Fruit fly (Drosophila melanogaster) Kc167 (cell line): Measurements from ENCODE around the gene CG7017.

ENCODE experiments used
- h ChIP-seq: fragments of >200 bp; optimal IDR thresholded peaks from 3 replicates; lab custom pipeline; 2018; ENCODE audit warnings: missing external identifiers
- insv ChIP-seq: fragments of >200 bp; optimal IDR thresholded peaks from 3 replicates; lab custom pipeline; 2018; ENCODE audit warnings: missing external identifiers
- psq ChIP-seq: fragments of >200 bp; optimal IDR thresholded peaks from 2 replicates; lab custom pipeline; 2017; ENCODE audit warnings: missing external identifiers

dm6 chr3L:20192872-20193747 is 18.8 kb downstream of the CG7017 start:
- TF ChIP-seq psq (lab: Kevin White, UChicago) (no peak), h (lab: Kevin White, UChicago) (no peak), insv (lab: Kevin White, UChicago) (no peak)
